Worm (Caenorhabditis elegans) whole organism, L2 larva: ENCODE data around the gene W02H3.3.

Experiments
- alr-1 ChIP-seq: fragments of 150-350 bp; optimal IDR thresholded peaks from 2 replicates; lab custom pipeline; 2014; ENCODE audit warnings: missing biosample characterization, missing genetic modification characterization
- ceh-82 ChIP-seq: fragments of 150-350 bp; optimal IDR thresholded peaks from 2 replicates; lab custom pipeline; 2014; ENCODE audit warnings: missing biosample characterization, missing genetic modification characterization
- crh-2 ChIP-seq: sonication (generic microtip); optimal IDR thresholded peaks from 2 replicates; lab custom pipeline; 2017; ENCODE audit warnings: missing biosample characterization, missing genetic modification characterization
- nhr-12 ChIP-seq: fragments of 150-350 bp; optimal IDR thresholded peaks from 2 replicates; lab custom pipeline; 2014; ENCODE audit warnings: missing biosample characterization, missing genetic modification characterization
- nhr-6 ChIP-seq: fragments of 150-350 bp; optimal IDR thresholded peaks from 2 replicates; lab custom pipeline; 2014; ENCODE audit warnings: missing biosample characterization, missing genetic modification characterization
- unc-39 ChIP-seq: fragments of 150-350 bp; optimal IDR thresholded peaks from 2 replicates; lab custom pipeline; 2014; ENCODE audit warnings: missing biosample characterization, missing genetic modification characterization
- unc-62 ChIP-seq: fragments of 150-350 bp; optimal IDR thresholded peaks from 2 replicates; lab custom pipeline; 2014; ENCODE audit warnings: missing biosample characterization, missing genetic modification reagents, missing genetic modification characterization
- ztf-11 ChIP-seq: sonication (generic microtip); optimal IDR thresholded peaks from 2 replicates; lab custom pipeline; 2017; ENCODE audit warnings: missing biosample characterization, missing genetic modification characterization
- ztf-4 ChIP-seq: fragments of 150-350 bp; optimal IDR thresholded peaks from 2 replicates; lab custom pipeline; 2014; ENCODE audit warnings: missing biosample characterization, missing genetic modification characterization

DNA sequence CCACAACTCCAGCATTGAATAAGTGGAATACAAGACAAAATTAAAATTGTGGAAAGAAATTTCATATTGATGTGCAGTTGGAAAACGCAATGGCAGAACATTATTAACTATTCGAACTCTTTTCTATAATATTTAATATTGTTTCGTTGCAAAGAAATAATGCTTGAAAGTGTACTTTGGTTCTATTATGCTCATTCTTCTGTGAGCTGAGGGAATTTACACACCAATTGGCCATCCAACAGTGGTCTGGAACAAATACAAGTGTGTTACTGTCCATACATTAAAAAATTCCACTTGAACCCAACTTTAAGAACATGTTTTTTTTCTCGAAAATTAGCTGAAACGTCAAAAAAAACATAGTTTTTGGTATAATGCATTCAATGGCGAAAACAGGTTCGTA lies 18.3 kb downstream of the W02H3.3 start, which contains the start of gene W04G3.13:
- TF ChIP-seq unc-39: no peak
- TF ChIP-seq ztf-11 (tag; lab: Kevin White, UChicago): no peak
- no peak for TF ChIP-seq nhr-12 (tag; lab: Kevin White, UChicago)
- TF ChIP-seq nhr-6 (tag; lab: Kevin White, UChicago): no peak
- TF ChIP-seq ztf-4 (tag; lab: Kevin White, UChicago): no peak
- no peak for TF ChIP-seq ceh-82
- no peak for TF ChIP-seq crh-2
- TF ChIP-seq unc-62 (GFP tag; lab: Kevin White, UChicago): no peak
- TF ChIP-seq alr-1 (tag; lab: Kevin White, UChicago): no peak
